Worm (Caenorhabditis elegans) whole organism, L2 larva: ENCODE results near the gene M28.10.

Source experiments
- alr-1 ChIP-seq: fragments of 150-350 bp; optimal IDR thresholded peaks from 2 replicates; lab custom pipeline; 2014; ENCODE audit warnings: missing biosample characterization, missing genetic modification characterization
- ama-1 ChIP-seq: fragments of 150-350 bp; optimal IDR thresholded peaks from 2 replicates; lab custom pipeline; 2018; ENCODE audit warnings: inconsistent platforms
- egl-27 ChIP-seq: sonication (generic microtip); optimal IDR thresholded peaks from 3 replicates; lab custom pipeline; 2017; ENCODE audit warnings: missing biosample characterization, missing genetic modification reagents, missing genetic modification characterization
- mab-5 ChIP-seq: fragments of 150-350 bp; optimal IDR thresholded peaks from 2 replicates; lab custom pipeline; 2014; ENCODE audit warnings: missing biosample characterization, missing genetic modification characterization
- unc-39 ChIP-seq: fragments of 150-350 bp; optimal IDR thresholded peaks from 2 replicates; lab custom pipeline; 2014; ENCODE audit warnings: missing biosample characterization, missing genetic modification characterization
- ztf-1 ChIP-seq: fragments of 200-800 bp; sonication (Bioruptor generic); conservative IDR thresholded peaks from 2 replicates; pipeline ENCODE4 v1.3.6; 2022; ENCODE audit warnings: missing genetic modification characterization, missing compliant biosample characterization

DNA sequence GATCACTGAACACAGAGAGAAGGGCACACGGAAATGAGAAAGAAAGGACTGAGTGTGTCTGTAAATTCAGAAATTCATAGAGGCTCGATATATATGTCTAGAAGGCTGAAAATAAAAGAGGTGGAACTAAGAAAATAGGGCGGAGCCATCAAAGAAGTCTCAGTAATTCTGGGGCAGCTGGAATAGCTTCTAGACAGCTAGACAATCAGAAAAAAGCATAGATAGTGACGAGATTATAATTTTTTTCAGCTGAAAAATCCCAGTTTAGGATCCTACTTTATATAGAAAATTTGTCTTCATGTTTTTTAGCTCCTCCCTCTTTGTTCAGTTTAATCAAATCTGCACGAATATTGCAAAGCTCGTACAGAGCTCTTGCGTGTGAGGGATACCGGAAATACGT is 17.7 kb downstream of the M28.10 start, which contains the start of gene D2089.3:
- TF ChIP-seq alr-1 (tag; lab: Kevin White, UChicago) (no peak), ama-1 (no peak), ztf-1 (no peak), egl-27 (tag; lab: Kevin White, UChicago) (no peak), unc-39 (no peak), mab-5 (no peak)
